Worm (Caenorhabditis elegans) whole organism, L3 larva: ENCODE measurements around the gene srd-13.

ENCODE experiments used
- R02D3.7 ChIP-seq: fragments of 150-350 bp; optimal IDR thresholded peaks from 2 replicates; lab custom pipeline; 2014; ENCODE audit warnings: missing biosample characterization, missing genetic modification characterization
- ama-1 ChIP-seq: fragments of 150-350 bp; optimal IDR thresholded peaks from 2 replicates; lab custom pipeline; 2018
- ceh-16 ChIP-seq: sonication (generic microtip); optimal IDR thresholded peaks from 2 replicates; lab custom pipeline; 2017; ENCODE audit warnings: missing biosample characterization, missing genetic modification characterization
- ceh-28 ChIP-seq: fragments of 150-350 bp; optimal IDR thresholded peaks from 2 replicates; lab custom pipeline; 2014; ENCODE audit warnings: missing biosample characterization, missing genetic modification reagents, missing genetic modification characterization
- ceh-9 ChIP-seq: sonication (generic microtip); optimal IDR thresholded peaks from 2 replicates; lab custom pipeline; 2018; ENCODE audit warnings: missing biosample characterization, missing genetic modification characterization
- daf-12 ChIP-seq: fragments of 150-350 bp; optimal IDR thresholded peaks from 2 replicates; lab custom pipeline; 2014; ENCODE audit warnings: missing biosample characterization, missing genetic modification reagents, missing genetic modification characterization
- egl-5 ChIP-seq: fragments of 150-350 bp; optimal IDR thresholded peaks from 2 replicates; lab custom pipeline; 2017; ENCODE audit warnings: missing biosample characterization, missing genetic modification reagents, missing genetic modification characterization, inconsistent platforms
- elt-1 ChIP-seq: fragments of 150-350 bp; optimal IDR thresholded peaks from 2 replicates; lab custom pipeline; 2014; ENCODE audit warnings: missing biosample characterization, missing genetic modification characterization
- elt-2 ChIP-seq: sonication (generic microtip); optimal IDR thresholded peaks from 2 replicates; lab custom pipeline; 2016; ENCODE audit warnings: missing genetic modification reagents, mild to moderate bottlenecking, missing genetic modification characterization, missing compliant biosample characterization
- fkh-2 ChIP-seq: fragments of 150-350 bp; optimal IDR thresholded peaks from 2 replicates; lab custom pipeline; 2014; ENCODE audit warnings: missing biosample characterization, missing genetic modification reagents, missing genetic modification characterization
- fos-1 ChIP-seq: fragments of 150-350 bp; optimal IDR thresholded peaks from 2 replicates; lab custom pipeline; 2014; ENCODE audit warnings: missing biosample characterization, missing genetic modification characterization
- jun-1 ChIP-seq: fragments of 150-350 bp; optimal IDR thresholded peaks from 2 replicates; lab custom pipeline; 2014; ENCODE audit warnings: missing biosample characterization, missing genetic modification reagents, missing genetic modification characterization
- lin-15B ChIP-seq: fragments of 150-350 bp; optimal IDR thresholded peaks from 2 replicates; lab custom pipeline; 2014; ENCODE audit warnings: missing biosample characterization, missing genetic modification characterization
- lin-39 ChIP-seq: fragments of 150-350 bp; optimal IDR thresholded peaks from 2 replicates; lab custom pipeline; 2018; ENCODE audit warnings: missing biosample characterization, missing genetic modification reagents, missing genetic modification characterization
- lsy-12 ChIP-seq: sonication (generic microtip); optimal IDR thresholded peaks from 2 replicates; lab custom pipeline; 2016; ENCODE audit warnings: mild to moderate bottlenecking, missing genetic modification characterization, missing compliant biosample characterization
- mdl-1 ChIP-seq: fragments of 150-350 bp; optimal IDR thresholded peaks from 2 replicates; lab custom pipeline; 2014; ENCODE audit warnings: missing biosample characterization, missing genetic modification characterization
- nfya-1 ChIP-seq: sonication (generic microtip); optimal IDR thresholded peaks from 2 replicates; lab custom pipeline; 2017; ENCODE audit warnings: missing genetic modification characterization, mild to moderate bottlenecking, missing compliant biosample characterization, antibody characterized with exemption, moderate library complexity; ENCODE audit not compliant: insufficient read depth
- nhr-23 ChIP-seq: fragments of 150-350 bp; optimal IDR thresholded peaks from 2 replicates; lab custom pipeline; 2014; ENCODE audit warnings: missing biosample characterization, missing genetic modification reagents, missing genetic modification characterization
- nhr-237 ChIP-seq: fragments of 150-350 bp; optimal IDR thresholded peaks from 2 replicates; lab custom pipeline; 2014; ENCODE audit warnings: missing biosample characterization, missing genetic modification characterization
- nhr-25 ChIP-seq: sonication (generic microtip); optimal IDR thresholded peaks from 2 replicates; lab custom pipeline; 2017; ENCODE audit warnings: missing biosample characterization, missing genetic modification characterization
- nhr-43 ChIP-seq: sonication (generic microtip); optimal IDR thresholded peaks from 2 replicates; lab custom pipeline; 2016; ENCODE audit warnings: mild to moderate bottlenecking, missing genetic modification characterization, missing compliant biosample characterization; ENCODE audit not compliant: poor library complexity, severe bottlenecking
- nhr-67 ChIP-seq: fragments of 150-350 bp; optimal IDR thresholded peaks from 2 replicates; lab custom pipeline; 2014; ENCODE audit warnings: missing biosample characterization, missing genetic modification characterization
- nhr-76 ChIP-seq: fragments of 150-350 bp; sonication (generic microtip); optimal IDR thresholded peaks from 5 replicates; lab custom pipeline; 2014; ENCODE audit warnings: missing biosample characterization, missing genetic modification characterization
- nhr-77 ChIP-seq: fragments of 150-350 bp; optimal IDR thresholded peaks from 2 replicates; lab custom pipeline; 2014; ENCODE audit warnings: missing biosample characterization, missing genetic modification characterization
- pha-4 ChIP-seq: fragments of 150-350 bp; optimal IDR thresholded peaks from 2 replicates; lab custom pipeline; 2014; ENCODE audit warnings: missing biosample characterization, missing genetic modification reagents, missing genetic modification characterization
- pqm-1 ChIP-seq: fragments of 150-350 bp; optimal IDR thresholded peaks from 2 replicates; lab custom pipeline; 2017; ENCODE audit warnings: missing biosample characterization, missing genetic modification characterization, inconsistent platforms
- sea-2 ChIP-seq: fragments of 150-350 bp; sonication (generic microtip); optimal IDR thresholded peaks from 4 replicates; lab custom pipeline; 2014; ENCODE audit warnings: missing biosample characterization, missing genetic modification reagents, missing genetic modification characterization
- skn-1 ChIP-seq: fragments of 150-350 bp; optimal IDR thresholded peaks from 2 replicates; lab custom pipeline; 2014; ENCODE audit warnings: missing biosample characterization, missing genetic modification characterization
- snpc-4 ChIP-seq: fragments of 150-350 bp; optimal IDR thresholded peaks from 2 replicates; lab custom pipeline; 2014; ENCODE audit warnings: missing biosample characterization, missing genetic modification characterization
- tbx-2 ChIP-seq: sonication (generic microtip); optimal IDR thresholded peaks from 2 replicates; lab custom pipeline; 2016; ENCODE audit warnings: mild to moderate bottlenecking, missing genetic modification characterization, missing compliant biosample characterization
- unc-62 ChIP-seq: fragments of 150-350 bp; sonication (generic microtip); optimal IDR thresholded peaks from 4 replicates; lab custom pipeline; 2014; ENCODE audit warnings: missing biosample characterization, missing genetic modification reagents, missing genetic modification characterization
- zag-1 ChIP-seq: fragments of 150-350 bp; optimal IDR thresholded peaks from 2 replicates; lab custom pipeline; 2014; ENCODE audit warnings: missing biosample characterization, missing genetic modification characterization
- ztf-4 ChIP-seq: fragments of 150-350 bp; optimal IDR thresholded peaks from 2 replicates; lab custom pipeline; 2014; ENCODE audit warnings: missing biosample characterization, missing genetic modification characterization

Gene srd-13

ce11 chrIV:5591134-5591533, 44.3 kb downstream of the srd-13 start:
- peak; percentile 64 for TF ChIP-seq lsy-12 (tag; lab: Kevin White, UChicago)
- TF ChIP-seq nhr-25 (tag; lab: Kevin White, UChicago): peak; percentile 77
- TF ChIP-seq skn-1 (tag; lab: Kevin White, UChicago): peak; percentile 71
- TF ChIP-seq egl-5 (tag; lab: Kevin White, UChicago): peak; percentile 25
- TF ChIP-seq snpc-4 (tag; lab: Kevin White, UChicago): no peak
- peak; percentile 54 for TF ChIP-seq nfya-1 (tag; lab: Kevin White, UChicago)
- TF ChIP-seq elt-2 (tag; lab: Kevin White, UChicago): peak; percentile 87
- TF ChIP-seq pha-4 (tag; lab: Kevin White, UChicago): peak; percentile 99
- no peak for TF ChIP-seq daf-12 (tag; lab: Kevin White, UChicago)
- TF ChIP-seq tbx-2 (tag; lab: Kevin White, UChicago): peak; percentile 3
- TF ChIP-seq mdl-1 (tag; lab: Kevin White, UChicago): no peak
- no peak for TF ChIP-seq ceh-16
- TF ChIP-seq lin-39: peak; percentile 42
- TF ChIP-seq pqm-1 (tag; lab: Kevin White, UChicago): peak; percentile 94
- TF ChIP-seq nhr-43 (tag; lab: Kevin White, UChicago): peak; percentile 14
- TF ChIP-seq nhr-23 (tag; lab: Kevin White, UChicago): peak; percentile 64
- TF ChIP-seq jun-1 (tag; lab: Kevin White, UChicago): peak; percentile 85

ce11 chrIV:5590120-5590519, 45.3 kb downstream of the srd-13 start:
- TF ChIP-seq jun-1 (tag; lab: Kevin White, UChicago) (peak; percentile 50), ceh-9 (no peak), pqm-1 (tag; lab: Kevin White, UChicago) (peak; percentile 84), mdl-1 (tag; lab: Kevin White, UChicago) (no peak), pha-4 (tag; lab: Kevin White, UChicago) (peak; percentile 98), sea-2 (no peak), lin-39 (no peak), nfya-1 (tag; lab: Kevin White, UChicago) (peak; percentile 33), elt-2 (tag; lab: Kevin White, UChicago) (peak; percentile 70)

ce11 chrIV:5587964-5588860, 47.2 kb downstream of the srd-13 start:
- TF ChIP-seq pha-4 (tag; lab: Kevin White, UChicago): peak; percentile 91
- TF ChIP-seq skn-1 (tag; lab: Kevin White, UChicago): no peak
- no peak for TF ChIP-seq lin-15B

ce11 chrIV:5586320-5586720, 49.1 kb downstream of the srd-13 start:
- TF ChIP-seq fos-1: no peak
- TF ChIP-seq pha-4 (tag; lab: Kevin White, UChicago): peak; percentile 66
- TF ChIP-seq nfya-1 (tag; lab: Kevin White, UChicago): peak; percentile 3
- TF ChIP-seq, all 47 proteins: peak for 2

ce11 chrIV:5584384-5584783, 51.1 kb downstream of the srd-13 start, which contains the start of gene fkh-7:
Gene fkh-7, plus strand, starts transcription at chrIV:5584684.
- TF ChIP-seq ceh-28 (tag; lab: Kevin White, UChicago): no peak
- no peak for TF ChIP-seq nhr-67 (tag; lab: Kevin White, UChicago)
- TF ChIP-seq nhr-43 (tag; lab: Kevin White, UChicago): no peak
- TF ChIP-seq pqm-1 (tag; lab: Kevin White, UChicago): no peak
- TF ChIP-seq ceh-16: no peak
- no peak for TF ChIP-seq nhr-76 (tag; lab: Kevin White, UChicago)
- no peak for TF ChIP-seq ama-1 (lab: Kevin White, UChicago)
- TF ChIP-seq R02D3.7 (tag; lab: Kevin White, UChicago): no peak
- no peak for TF ChIP-seq ztf-4
- TF ChIP-seq unc-62 (GFP tag; lab: Kevin White, UChicago): no peak
- TF ChIP-seq nfya-1 (tag; lab: Kevin White, UChicago): no peak
- no peak for TF ChIP-seq nhr-77 (tag; lab: Kevin White, UChicago)
- no peak for TF ChIP-seq fkh-2 (tag; lab: Kevin White, UChicago)
- TF ChIP-seq lin-15B: no peak
- TF ChIP-seq elt-1: no peak
- TF ChIP-seq zag-1 (tag; lab: Kevin White, UChicago): no peak
- TF ChIP-seq nhr-25 (tag; lab: Kevin White, UChicago): no peak
- no peak for TF ChIP-seq nhr-237
- no peak for TF ChIP-seq lin-39
